Worm (Caenorhabditis elegans): Measurements from ENCODE around the gene srw-20.

Gene srw-20

ce11 chrV:17104527-17104926, 24.8 kb upstream of the srw-20 start, which contains the start of gene nhr-248:
TSS of gene nhr-248 (minus strand) at chrV:17104627.
- no peak for TF ChIP-seq F52B5.7 (tag; optimal IDR thresholded peaks at IDR 0.05)
- no peak for TF ChIP-seq die-1 (tag; optimal IDR thresholded peaks at IDR 0.05)
- no peak for TF ChIP-seq D2030.7 (GFP tag; IDR thresholded peaks at IDR 0.05)
- no peak for TF ChIP-seq zfh-2 (GFP tag; conservative IDR thresholded peaks at IDR 0.05)
- no peak for TF ChIP-seq cebp-2 (GFP tag; IDR thresholded peaks at IDR 0.05)
- no peak for TF ChIP-seq hrde-1 (tag; optimal IDR thresholded peaks at IDR 0.05; ENCODE audit: borderline replicate concordance)
- no peak for TF ChIP-seq nfya-1 (tag; optimal IDR thresholded peaks at IDR 0.05; ENCODE audit: borderline replicate concordance, insufficient read depth)
- TF ChIP-seq rpc-1 (optimal IDR thresholded peaks at IDR 0.05): no peak
- no peak for TF ChIP-seq rpc-1 (tag; optimal IDR thresholded peaks at IDR 0.05)

ce11 chrV:17100829-17101228, 21.1 kb upstream of the srw-20 start, which contains the start of gene ZK218.5:
TSS of gene ZK218.5 (plus strand) at chrV:17101129.
- TF ChIP-seq B0035.1 (tag; optimal IDR thresholded peaks at IDR 0.05): no peak
- no peak for TF ChIP-seq dox-1 (GFP tag; IDR thresholded peaks at IDR 0.05)
- TF ChIP-seq T07F8.4 (tag; optimal IDR thresholded peaks at IDR 0.05): no peak
- no peak for TF ChIP-seq cebp-2 (GFP tag; IDR thresholded peaks at IDR 0.05)
- no peak for TF ChIP-seq C06A6.2 (GFP tag; conservative IDR thresholded peaks at IDR 0.05)
- no peak for TF ChIP-seq rec-8 (tag; optimal IDR thresholded peaks at IDR 0.05)
- no peak for TF ChIP-seq Y79H2A.3 (GFP tag; conservative IDR thresholded peaks at IDR 0.05)
- TF ChIP-seq madf-3 (GFP tag; IDR thresholded peaks at IDR 0.05): no peak
- TF ChIP-seq snpc-1.3 (tag; optimal IDR thresholded peaks at IDR 0.05; ENCODE audit: insufficient read depth): no peak
- TF ChIP-seq lag-1 (GFP tag; IDR thresholded peaks at IDR 0.05): no peak

ce11 chrV:17098669-17099068, 19.0 kb upstream of the srw-20 start, which contains the start of the genes ZK218.3 and ZK218.4:
TSS of gene ZK218.3 (minus strand) at chrV:17098769.
TSS of gene ZK218.4 (plus strand) at chrV:17098854.
- TF ChIP-seq sdz-38 (tag; optimal IDR thresholded peaks at IDR 0.05) (no peak), cebp-1 (GFP tag; IDR thresholded peaks at IDR 0.05) (no peak), cebp-1 (tag; optimal IDR thresholded peaks at IDR 0.05) (no peak), ztf-18 (tag; optimal IDR thresholded peaks at IDR 0.05) (no peak), Y67H2A.10 (GFP tag; conservative IDR thresholded peaks at IDR 0.05) (no peak), aptf-2 (GFP tag; conservative IDR thresholded peaks at IDR 0.05) (no peak), pbrm-1 (GFP tag; IDR thresholded peaks at IDR 0.05) (no peak), nhr-179 (tag; optimal IDR thresholded peaks at IDR 0.05) (no peak), F22D6.2 (tag; optimal IDR thresholded peaks at IDR 0.05) (no peak), hmg-1.2 (GFP tag; IDR thresholded peaks at IDR 0.05) (no peak), ceh-58 (GFP tag; IDR thresholded peaks at IDR 0.05) (no peak), F57A8.1 (GFP tag; optimal IDR thresholded peaks at IDR 0.05) (no peak), zfh-2 (GFP tag; conservative IDR thresholded peaks at IDR 0.05) (no peak), Y53F4B.3 (GFP tag; IDR thresholded peaks at IDR 0.05) (no peak), cebp-2 (GFP tag; IDR thresholded peaks at IDR 0.05) (no peak)

ce11 chrV:17094568-17094967, 14.9 kb upstream of the srw-20 start:
- TF ChIP-seq tbx-9 (tag; optimal IDR thresholded peaks at IDR 0.05; ENCODE audit: borderline replicate concordance) (no peak), Y53F4B.3 (GFP tag; IDR thresholded peaks at IDR 0.05) (no peak), zim-3 (tag; optimal IDR thresholded peaks at IDR 0.05) (no peak), cebp-1 (GFP tag; IDR thresholded peaks at IDR 0.05) (no peak), cebp-1 (tag; optimal IDR thresholded peaks at IDR 0.05) (no peak), athp-1 (tag; optimal IDR thresholded peaks at IDR 0.05) (no peak), sptf-2 (GFP tag; optimal IDR thresholded peaks at IDR 0.05) (no peak), bed-1 (GFP tag; IDR thresholded peaks at IDR 0.05) (no peak), snpc-4 (GFP tag; optimal IDR thresholded peaks at IDR 0.05) (no peak), snpc-4 (tag; optimal IDR thresholded peaks at IDR 0.05) (peak in 2 of 4 experiments; percentile 62 to 71), snpc-1.1 (tag; optimal IDR thresholded peaks at IDR 0.05; ENCODE audit: insufficient read depth) (peak; percentile 27), hmg-1.2 (GFP tag; IDR thresholded peaks at IDR 0.05) (peak; percentile 23; the same call in 1 of the 2 replicates)
